Worm (Caenorhabditis elegans): Measurements from ENCODE around the gene mop-25.1.
A peak's percentile ranks its signal among the peaks of the same experiment; 100 is the strongest.

mop-25.1 gene

ce11 chrX:4018566-4019182 is 6.7 kb downstream of the mop-25.1 start:
- TF ChIP-seq nhr-237 (tag; optimal IDR thresholded peaks at IDR 0.05): no peak
- peak; percentile 82 for TF ChIP-seq hlh-30 (tag; optimal IDR thresholded peaks at IDR 0.05; ENCODE audit: insufficient read depth)
- TF ChIP-seq nhr-111 (GFP tag; optimal IDR thresholded peaks at IDR 0.05): no peak
- no peak for TF ChIP-seq zfp-2 (tag; optimal IDR thresholded peaks at IDR 0.05)
- TF ChIP-seq mdt-29 (GFP tag; IDR thresholded peaks at IDR 0.05): no peak
- no peak for TF ChIP-seq vab-7 (GFP tag; IDR thresholded peaks at IDR 0.05)
- no peak for TF ChIP-seq nhr-41 (GFP tag; IDR thresholded peaks at IDR 0.05)
- TF ChIP-seq madf-9 (GFP tag; conservative IDR thresholded peaks at IDR 0.05): no peak
- TF ChIP-seq dmd-9 (GFP tag; IDR thresholded peaks at IDR 0.05): no peak
- no peak for TF ChIP-seq ceh-32 (tag; optimal IDR thresholded peaks at IDR 0.05; ENCODE audit: poor library complexity)
- no peak for TF ChIP-seq lin-39 (tag; optimal IDR thresholded peaks at IDR 0.05)
- TF ChIP-seq pqm-1 (tag; optimal IDR thresholded peaks at IDR 0.05): peak; percentile 53
- TF ChIP-seq unc-62 (GFP tag; optimal IDR thresholded peaks at IDR 0.05 in 1 of 2): peak in 1 of 2 experiments; percentile 79
- TF ChIP-seq unc-62 (tag; optimal IDR thresholded peaks at IDR 0.05): no peak
- no peak for TF ChIP-seq mes-2 (tag; optimal IDR thresholded peaks at IDR 0.05; ENCODE audit: poor library complexity, severe bottlenecking)
- no peak for TF ChIP-seq nhr-42 (GFP tag; IDR thresholded peaks at IDR 0.05)
- TF ChIP-seq nhr-10 (tag; optimal IDR thresholded peaks at IDR 0.05): no peak
- TF ChIP-seq snpc-1.2 (GFP tag; IDR thresholded peaks at IDR 0.05): no peak
- no peak for TF ChIP-seq zfp-3 (GFP tag; conservative IDR thresholded peaks at IDR 0.05)
- no peak for TF ChIP-seq F44E2.7 (GFP tag; IDR thresholded peaks at IDR 0.05)
- TF ChIP-seq ceh-82 (tag; optimal IDR thresholded peaks at IDR 0.05): no peak
- no peak for TF ChIP-seq F26F4.8 (GFP tag; conservative IDR thresholded peaks at IDR 0.05)
- TF ChIP-seq Y48G9A.11 (GFP tag; IDR thresholded peaks at IDR 0.05): no peak
- no peak for TF ChIP-seq lir-3 (tag; optimal IDR thresholded peaks at IDR 0.05)
- TF ChIP-seq ceh-44 (GFP tag; IDR thresholded peaks at IDR 0.05): no peak
- TF ChIP-seq egl-27 (tag; optimal IDR thresholded peaks at IDR 0.05): no peak
- no peak for TF ChIP-seq lin-13 (GFP tag; optimal IDR thresholded peaks at IDR 0.05)
- no peak for TF ChIP-seq zip-11 (GFP tag; IDR thresholded peaks at IDR 0.05)
- TF ChIP-seq D1046.2 (GFP tag; IDR thresholded peaks at IDR 0.05): no peak
- TF ChIP-seq ZK337.2 (GFP tag; IDR thresholded peaks at IDR 0.05): no peak
- TF ChIP-seq ceh-28 (tag; optimal IDR thresholded peaks at IDR 0.05): no peak
- no peak for TF ChIP-seq Y75B8A.6 (GFP tag; IDR thresholded peaks at IDR 0.05)
- no peak for TF ChIP-seq T26A8.4 (GFP tag; IDR thresholded peaks at IDR 0.05)
- peak; percentile 28 for TF ChIP-seq nhr-6 (tag; optimal IDR thresholded peaks at IDR 0.05)
- no peak for TF ChIP-seq lin-15B (tag; optimal IDR thresholded peaks at IDR 0.05)
- no peak for TF ChIP-seq ztf-11 (tag; optimal IDR thresholded peaks at IDR 0.05)
- TF ChIP-seq egl-43 (GFP tag; IDR thresholded peaks at IDR 0.05): no peak
- peak; percentile 35 for TF ChIP-seq gei-8 (GFP tag; optimal IDR thresholded peaks at IDR 0.05)
- no peak for TF ChIP-seq lin-38 (GFP tag; IDR thresholded peaks at IDR 0.05)
- TF ChIP-seq T20F7.1 (GFP tag; optimal IDR thresholded peaks at IDR 0.05): peak; percentile 18
- TF ChIP-seq unc-39 (tag; optimal IDR thresholded peaks at IDR 0.05): no peak
- no peak for TF ChIP-seq ctbp-1 (GFP tag; IDR thresholded peaks at IDR 0.05)
- no peak for TF ChIP-seq nhr-25 (tag; optimal IDR thresholded peaks at IDR 0.05; ENCODE audit: borderline replicate concordance, insufficient read depth)
- TF ChIP-seq skn-1 (tag; optimal IDR thresholded peaks at IDR 0.05): no peak
- TF ChIP-seq madf-5 (GFP tag; IDR thresholded peaks at IDR 0.05): no peak
- no peak for TF ChIP-seq lim-7 (GFP tag; IDR thresholded peaks at IDR 0.05)
- TF ChIP-seq lsy-2 (tag; optimal IDR thresholded peaks at IDR 0.05): peak in 1 of 2 experiments; percentile 6
- no peak for TF ChIP-seq duxl-1 (tag; optimal IDR thresholded peaks at IDR 0.05; ENCODE audit: poor library complexity)
- no peak for TF ChIP-seq daf-19 (GFP tag; conservative IDR thresholded peaks at IDR 0.05)
- TF ChIP-seq attf-4 (tag; optimal IDR thresholded peaks at IDR 0.05): no peak
- peak in 1 of 2 experiments; percentile 34 for TF ChIP-seq hif-1 (tag; optimal IDR thresholded peaks at IDR 0.05)

Measured in whole organism, L4 larva.